Worm (Caenorhabditis elegans) whole organism, L1 larva: Measurements from ENCODE around the gene lin-48.

Source experiments
- C34B4.2 ChIP-seq: sonication (generic microtip); optimal IDR thresholded peaks from 2 replicates; lab custom pipeline; 2017; ENCODE audit warnings: mild to moderate bottlenecking, missing genetic modification characterization, missing compliant biosample characterization
- Y116A8C.19 ChIP-seq: sonication (generic microtip); optimal IDR thresholded peaks from 2 replicates; lab custom pipeline; 2016; ENCODE audit warnings: missing compliant biosample characterization, missing genetic modification characterization, borderline replicate concordance
- alr-1 ChIP-seq: fragments of 200-800 bp; sonication (Bioruptor generic); optimal IDR thresholded peaks from 2 replicates; lab custom pipeline; 2018; ENCODE audit warnings: borderline replicate concordance, mild to moderate bottlenecking, missing genetic modification characterization, missing compliant biosample characterization
- ceh-88 ChIP-seq: fragments of 200-800 bp; sonication (Bioruptor generic); IDR thresholded peaks from 2 replicates; pipeline ENCODE4 v1.3.6; 2022; ENCODE audit warnings: missing genetic modification characterization, missing compliant biosample characterization
- ceh-90 ChIP-seq: sonication (generic microtip); optimal IDR thresholded peaks from 2 replicates; lab custom pipeline; 2016; ENCODE audit warnings: missing genetic modification characterization, missing compliant biosample characterization
- ces-1 ChIP-seq: fragments of 150-350 bp; optimal IDR thresholded peaks from 2 replicates; lab custom pipeline; 2014; ENCODE audit warnings: missing biosample characterization, missing genetic modification reagents, missing genetic modification characterization
- dpl-1 ChIP-seq, 3 experiments: fragments of 150-350 bp in 2 of 3; sonication (generic microtip) in 1 of 3; optimal IDR thresholded peaks; 2 replicates each; lab custom pipeline; 2014 to 2017; ENCODE audit warnings: missing biosample characterization in 3 of 3, missing genetic modification characterization in 3 of 3, missing genetic modification reagents in 3 of 3
- efl-1 ChIP-seq, 4 experiments: fragments of 150-350 bp; optimal IDR thresholded peaks in 3 of 4; peaks in 1 of 4; 1 replicate in 1 of 4; 2 replicates in 3 of 4; lab custom pipeline; 2014; ENCODE audit warnings: missing biosample characterization in 2 of 4, missing genetic modification characterization in 2 of 4, missing genetic modification reagents in 2 of 4
- efl-3 ChIP-seq: fragments of 200-800 bp; sonication (Bioruptor generic); optimal IDR thresholded peaks from 2 replicates; lab custom pipeline; 2018; ENCODE audit warnings: mild to moderate bottlenecking, missing genetic modification characterization, missing compliant biosample characterization
- fkh-8 ChIP-seq: sonication (generic microtip); optimal IDR thresholded peaks from 2 replicates; lab custom pipeline; 2016; ENCODE audit warnings: mild to moderate bottlenecking, missing genetic modification characterization, missing compliant biosample characterization
- hlh-17 ChIP-seq: fragments of 200-800 bp; sonication (Bioruptor generic); optimal IDR thresholded peaks from 2 replicates; lab custom pipeline; 2018; ENCODE audit warnings: missing genetic modification characterization, mild to moderate bottlenecking, missing compliant biosample characterization, moderate library complexity, borderline replicate concordance
- hlh-4 ChIP-seq: sonication (generic microtip); optimal IDR thresholded peaks from 2 replicates; lab custom pipeline; 2016; ENCODE audit warnings: mild to moderate bottlenecking, missing genetic modification characterization, missing compliant biosample characterization
- hpl-2 ChIP-seq: fragments of 150-350 bp; optimal IDR thresholded peaks from 2 replicates; lab custom pipeline; 2014; ENCODE audit warnings: missing biosample characterization, missing genetic modification reagents, missing genetic modification characterization
- isw-1 ChIP-seq: fragments of 200-800 bp; sonication (Bioruptor generic); IDR thresholded peaks from 2 replicates; pipeline ENCODE4 v1.3.6; 2022; ENCODE audit warnings: missing genetic modification characterization, missing compliant biosample characterization
- lin-15B ChIP-seq: fragments of 150-350 bp; sonication (generic microtip); optimal IDR thresholded peaks from 3 replicates; lab custom pipeline; 2014; ENCODE audit warnings: missing biosample characterization, missing genetic modification characterization
- lin-35 ChIP-seq, 2 experiments: fragments of 150-350 bp; optimal IDR thresholded peaks; 2 replicates each; lab custom pipeline; 2014; ENCODE audit warnings: missing biosample characterization in 2 of 2, missing genetic modification characterization in 2 of 2, missing genetic modification reagents in 2 of 2
- lin-39 ChIP-seq: fragments of 150-350 bp; optimal IDR thresholded peaks from 2 replicates; lab custom pipeline; 2014; ENCODE audit warnings: missing biosample characterization, missing genetic modification reagents, missing genetic modification characterization
- lir-3 ChIP-seq: sonication (generic microtip); optimal IDR thresholded peaks from 2 replicates; lab custom pipeline; 2016; ENCODE audit warnings: mild to moderate bottlenecking, missing genetic modification characterization, moderate library complexity, missing compliant biosample characterization; ENCODE audit not compliant: poor library complexity
- mdl-1 ChIP-seq, 2 experiments: fragments of 150-350 bp; optimal IDR thresholded peaks; 2 replicates each; lab custom pipeline; 2014 to 2017; ENCODE audit warnings: missing biosample characterization in 2 of 2, missing genetic modification characterization in 2 of 2, inconsistent platforms in 1 of 2
- mef-2 ChIP-seq: fragments of 150-350 bp; optimal IDR thresholded peaks from 2 replicates; lab custom pipeline; 2014; ENCODE audit warnings: missing biosample characterization, missing genetic modification characterization
- nhr-11 ChIP-seq: fragments of 150-350 bp; optimal IDR thresholded peaks from 2 replicates; lab custom pipeline; 2014; ENCODE audit warnings: missing biosample characterization, missing genetic modification characterization
- nhr-19 ChIP-seq: fragments of 200-800 bp; sonication (Bioruptor generic); conservative IDR thresholded peaks from 2 replicates; pipeline ENCODE4 v1.3.6; 2022; ENCODE audit warnings: missing genetic modification characterization, missing compliant biosample characterization
- nhr-28 ChIP-seq: fragments of 150-350 bp; optimal IDR thresholded peaks from 2 replicates; lab custom pipeline; 2014; ENCODE audit warnings: missing biosample characterization, missing genetic modification characterization
- nhr-47 ChIP-seq: sonication (generic microtip); optimal IDR thresholded peaks from 2 replicates; lab custom pipeline; 2016; ENCODE audit warnings: mild to moderate bottlenecking, missing genetic modification characterization, moderate library complexity, missing compliant biosample characterization
- nhr-85 ChIP-seq: sonication (generic microtip); peaks from one replicate; lab custom pipeline; 2016; ENCODE audit warnings: missing genetic modification characterization, inconsistent platforms, missing compliant biosample characterization
- nhr-90 ChIP-seq: sonication (generic microtip); optimal IDR thresholded peaks from 2 replicates; lab custom pipeline; 2016; ENCODE audit warnings: mild to moderate bottlenecking, missing genetic modification characterization, missing compliant biosample characterization; ENCODE audit not compliant: poor library complexity
- pax-3 ChIP-seq: fragments of 200-800 bp; sonication (Bioruptor generic); optimal IDR thresholded peaks from 2 replicates; lab custom pipeline; 2018; ENCODE audit warnings: mild to moderate bottlenecking, missing genetic modification characterization, moderate library complexity, missing compliant biosample characterization
- pqm-1 ChIP-seq: sonication (generic microtip); optimal IDR thresholded peaks from 3 replicates; lab custom pipeline; 2017; ENCODE audit warnings: missing biosample characterization, missing genetic modification characterization
- snu-23 ChIP-seq: sonication (generic microtip); optimal IDR thresholded peaks from 2 replicates; lab custom pipeline; 2016; ENCODE audit warnings: missing genetic modification characterization, missing compliant biosample characterization
- sptf-1 ChIP-seq: fragments of 150-350 bp; optimal IDR thresholded peaks from 2 replicates; lab custom pipeline; 2014; ENCODE audit warnings: missing biosample characterization, missing genetic modification characterization
- sup-37 ChIP-seq: fragments of 200-800 bp; sonication (Bioruptor generic); optimal IDR thresholded peaks from 2 replicates; lab custom pipeline; 2018; ENCODE audit warnings: mild to moderate bottlenecking, missing genetic modification characterization, missing compliant biosample characterization
- swsn-7 ChIP-seq: sonication (generic microtip); optimal IDR thresholded peaks from 2 replicates; lab custom pipeline; 2016; ENCODE audit warnings: missing genetic modification characterization, missing compliant biosample characterization
- tbx-2 ChIP-seq: sonication (generic microtip); optimal IDR thresholded peaks from 2 replicates; lab custom pipeline; 2016; ENCODE audit warnings: missing genetic modification characterization, missing compliant biosample characterization
- tlp-1 ChIP-seq: fragments of 150-350 bp; optimal IDR thresholded peaks from 2 replicates; lab custom pipeline; 2014; ENCODE audit warnings: missing biosample characterization, missing genetic modification characterization
- unc-30 ChIP-seq: sonication (generic microtip); optimal IDR thresholded peaks from 2 replicates; lab custom pipeline; 2017; ENCODE audit warnings: missing biosample characterization, missing genetic modification characterization
- vab-15 ChIP-seq: sonication (generic microtip); optimal IDR thresholded peaks from 2 replicates; lab custom pipeline; 2017; ENCODE audit warnings: missing genotype, mild to moderate bottlenecking, missing genetic modification characterization, missing compliant biosample characterization

The lin-48 gene

ce11 chrIII:3713163-3713562, 32.1 kb upstream of the lin-48 start, which contains the start of gene nrde-1:
Gene nrde-1, plus strand, starts transcription at chrIII:3713463.
- TF ChIP-seq ceh-90 (tag; lab: Kevin White, UChicago) (no peak), nhr-85 (tag; lab: Kevin White, UChicago) (peak; percentile 42), lir-3 (tag; lab: Kevin White, UChicago) (no peak), ceh-88 (GFP tag; lab: Robert Waterston, UW) (no peak), fkh-8 (no peak), mef-2 (tag; lab: Kevin White, UChicago) (no peak)

- TF ChIP-seq nhr-47 (tag; lab: Kevin White, UChicago): no peak
- peak in 1 of 2 experiments; percentile 11 for TF ChIP-seq efl-1 (optimal IDR thresholded peaks at IDR 0.05; lab: Kevin White, UChicago)
- TF ChIP-seq efl-1 (GFP tag; optimal IDR thresholded peaks at IDR 0.05 in 1 of 2; lab: Kevin White, UChicago): no peak
These were observed 29.1 kb upstream of the lin-48 start for ce11 chrIII:3716073-3716659.

ce11 chrIII:3719564-3719963, 25.7 kb upstream of the lin-48 start, which contains the start of gene C14B1.8:
Gene C14B1.8, minus strand, starts transcription at chrIII:3719680.
- TF ChIP-seq nhr-47 (tag; lab: Kevin White, UChicago) (no peak), sptf-1 (tag; lab: Kevin White, UChicago) (no peak), vab-15 (no peak), isw-1 (GFP tag; lab: Robert Waterston, UW) (no peak), lin-39 (tag; lab: Kevin White, UChicago) (no peak), efl-3 (GFP tag; lab: Kevin White, UChicago) (no peak), sup-37 (GFP tag; lab: Kevin White, UChicago) (no peak), hlh-17 (GFP tag; lab: Kevin White, UChicago) (no peak), nhr-90 (tag; lab: Kevin White, UChicago) (no peak), nhr-11 (no peak), swsn-7 (tag; lab: Kevin White, UChicago) (no peak), Y116A8C.19 (tag; lab: Kevin White, UChicago) (no peak), tbx-2 (tag; lab: Kevin White, UChicago) (no peak), snu-23 (GFP tag; lab: Kevin White, UChicago) (no peak), ceh-88 (GFP tag; lab: Robert Waterston, UW) (no peak), hpl-2 (no peak), nhr-28 (tag; lab: Kevin White, UChicago) (no peak), lir-3 (tag; lab: Kevin White, UChicago) (no peak), lin-15B (peak; percentile 45), dpl-1 (GFP tag; optimal IDR thresholded peaks at IDR 0.05; lab: Kevin White, UChicago) (peak in 1 of 3 experiments; percentile 57), hlh-4 (no peak), tlp-1 (no peak), lin-35 (GFP tag; optimal IDR thresholded peaks at IDR 0.05; lab: Kevin White, UChicago) (peak; percentile 21 to 40), nhr-19 (GFP tag; lab: Robert Waterston, UW) (no peak), C34B4.2 (tag; lab: Kevin White, UChicago) (no peak), mdl-1 (tag; optimal IDR thresholded peaks at IDR 0.05; lab: Kevin White, UChicago) (no peak), pqm-1 (tag; lab: Kevin White, UChicago) (no peak), ces-1 (GFP tag; lab: Kevin White, UChicago) (no peak), efl-1 (optimal IDR thresholded peaks at IDR 0.05; lab: Kevin White, UChicago) (peak; percentile 43 to 45), efl-1 (GFP tag; optimal IDR thresholded peaks at IDR 0.05 in 1 of 2; lab: Kevin White, UChicago) (peak; percentile 35 to 47), pax-3 (no peak), alr-1 (tag; lab: Kevin White, UChicago) (no peak)

- no peak for TF ChIP-seq unc-30 (tag; lab: Kevin White, UChicago)
- TF ChIP-seq efl-1 (optimal IDR thresholded peaks at IDR 0.05; lab: Kevin White, UChicago): peak in 1 of 2 experiments; percentile 44
- no peak for TF ChIP-seq efl-1 (GFP tag; optimal IDR thresholded peaks at IDR 0.05 in 1 of 2; lab: Kevin White, UChicago)
These were observed 21.5 kb upstream of the lin-48 start for ce11 chrIII:3723726-3724125.
